Fruit fly (Drosophila melanogaster) whole organism, adult: ENCODE measurements around the gene CG5359.

Experiments used
- CG11617 ChIP-seq: fragments of 200-800 bp; sonication (Bioruptor generic); optimal IDR thresholded peaks from 2 replicates; lab custom pipeline; 2017; ENCODE audit warnings: mild to moderate bottlenecking, missing biosample characterization, missing genetic modification reagents, missing genetic modification characterization
- CG12768 ChIP-seq: fragments of 200-800 bp; sonication (Bioruptor generic); optimal IDR thresholded peaks from 2 replicates; lab custom pipeline; 2017; ENCODE audit warnings: missing biosample characterization, missing genetic modification characterization, mild to moderate bottlenecking, moderate library complexity, missing genetic modification reagents
- CG14711 ChIP-seq: fragments of 200-800 bp; sonication (Bioruptor generic); optimal IDR thresholded peaks from 2 replicates; lab custom pipeline; 2018; ENCODE audit warnings: missing biosample characterization, mild to moderate bottlenecking, missing genetic modification characterization, moderate library complexity
- CG1620 ChIP-seq: fragments of 200-800 bp; sonication (Bioruptor generic); optimal IDR thresholded peaks from 2 replicates; lab custom pipeline; 2016; ENCODE audit warnings: missing biosample characterization, missing genetic modification characterization
- CG33017 ChIP-seq: fragments of 200-800 bp; sonication (Bioruptor generic); optimal IDR thresholded peaks from 2 replicates; lab custom pipeline; 2018; ENCODE audit warnings: missing biosample characterization, mild to moderate bottlenecking, missing genetic modification characterization, moderate library complexity
- CG5204 ChIP-seq: fragments of 200-800 bp; sonication (Bioruptor generic); optimal IDR thresholded peaks from 2 replicates; lab custom pipeline; 2016; ENCODE audit warnings: missing biosample characterization, missing genetic modification characterization
- CG7045 ChIP-seq: fragments of 200-800 bp; sonication (Bioruptor generic); optimal IDR thresholded peaks from 2 replicates; lab custom pipeline; 2017; ENCODE audit warnings: missing biosample characterization, mild to moderate bottlenecking, missing genetic modification characterization
- CG7101 ChIP-seq: fragments of 200-800 bp; sonication (Bioruptor generic); optimal IDR thresholded peaks from 2 replicates; lab custom pipeline; 2018; ENCODE audit warnings: missing biosample characterization, mild to moderate bottlenecking, missing genetic modification characterization, moderate library complexity
- Clk ChIP-seq: fragments of 200-800 bp; sonication (Bioruptor generic); optimal IDR thresholded peaks from 2 replicates; lab custom pipeline; 2017; ENCODE audit warnings: missing biosample characterization, missing genetic modification characterization
- Crg-1 ChIP-seq: fragments of 200-800 bp; sonication (Bioruptor generic); optimal IDR thresholded peaks from 2 replicates; lab custom pipeline; 2016; ENCODE audit warnings: missing biosample characterization, missing genetic modification characterization
- Hr96 ChIP-seq: fragments of 200-800 bp; sonication (Bioruptor generic); optimal IDR thresholded peaks from 2 replicates; lab custom pipeline; 2016; ENCODE audit warnings: missing biosample characterization, missing genetic modification characterization
- Mnt ChIP-seq: fragments of 200-800 bp; sonication (Bioruptor generic); optimal IDR thresholded peaks from 2 replicates; lab custom pipeline; 2016; ENCODE audit warnings: missing biosample characterization, mild to moderate bottlenecking, missing genetic modification characterization
- bab1 ChIP-seq: fragments of 200-800 bp; sonication (Bioruptor generic); optimal IDR thresholded peaks from 3 replicates; lab custom pipeline; 2019; ENCODE audit warnings: missing biosample characterization, mild to moderate bottlenecking, missing genetic modification characterization, moderate library complexity
- cic ChIP-seq: fragments of 200-800 bp; sonication (Bioruptor generic); optimal IDR thresholded peaks from 2 replicates; lab custom pipeline; 2017; ENCODE audit warnings: missing biosample characterization, mild to moderate bottlenecking, missing genetic modification characterization, moderate library complexity
- cnc ChIP-seq, 2 experiments: fragments of >200 bp; optimal IDR thresholded peaks; 2 replicates each; lab custom pipeline; 2017
- kay ChIP-seq: fragments of 200-800 bp; sonication (Bioruptor generic); peaks from one replicate; lab custom pipeline; 2016; ENCODE audit warnings: missing biosample characterization, missing genetic modification characterization, borderline replicate concordance
- ovo ChIP-seq: fragments of 200-800 bp; sonication (Bioruptor generic); optimal IDR thresholded peaks from 2 replicates; lab custom pipeline; 2016; ENCODE audit warnings: missing biosample characterization, missing genetic modification characterization
- pad ChIP-seq: fragments of 200-800 bp; sonication (Bioruptor generic); optimal IDR thresholded peaks from 3 replicates; lab custom pipeline; 2017; ENCODE audit warnings: missing biosample characterization, missing genetic modification characterization, mild to moderate bottlenecking, moderate library complexity, missing genetic modification reagents
- tj ChIP-seq: fragments of 200-800 bp; sonication (Bioruptor generic); optimal IDR thresholded peaks from 3 replicates; lab custom pipeline; 2017; ENCODE audit warnings: missing biosample characterization, mild to moderate bottlenecking, missing genetic modification characterization, moderate library complexity
- toe ChIP-seq: fragments of 200-800 bp; sonication (Bioruptor generic); optimal IDR thresholded peaks from 2 replicates; lab custom pipeline; 2016; ENCODE audit warnings: missing biosample characterization, missing genetic modification characterization

The CG5359 gene

dm6 chr3R:10001174-10001789 is at the start of gene CG5359:
TSS of gene CG5359 (minus strand) at chr3R:10001276.
- no peak for TF ChIP-seq Hr96 (GFP tag; lab: Kevin White, UChicago)
- no peak for TF ChIP-seq ovo (GFP tag; lab: Kevin White, UChicago)
- TF ChIP-seq bab1 (GFP tag; lab: Kevin White, UChicago), result peak; percentile 66

DNA sequence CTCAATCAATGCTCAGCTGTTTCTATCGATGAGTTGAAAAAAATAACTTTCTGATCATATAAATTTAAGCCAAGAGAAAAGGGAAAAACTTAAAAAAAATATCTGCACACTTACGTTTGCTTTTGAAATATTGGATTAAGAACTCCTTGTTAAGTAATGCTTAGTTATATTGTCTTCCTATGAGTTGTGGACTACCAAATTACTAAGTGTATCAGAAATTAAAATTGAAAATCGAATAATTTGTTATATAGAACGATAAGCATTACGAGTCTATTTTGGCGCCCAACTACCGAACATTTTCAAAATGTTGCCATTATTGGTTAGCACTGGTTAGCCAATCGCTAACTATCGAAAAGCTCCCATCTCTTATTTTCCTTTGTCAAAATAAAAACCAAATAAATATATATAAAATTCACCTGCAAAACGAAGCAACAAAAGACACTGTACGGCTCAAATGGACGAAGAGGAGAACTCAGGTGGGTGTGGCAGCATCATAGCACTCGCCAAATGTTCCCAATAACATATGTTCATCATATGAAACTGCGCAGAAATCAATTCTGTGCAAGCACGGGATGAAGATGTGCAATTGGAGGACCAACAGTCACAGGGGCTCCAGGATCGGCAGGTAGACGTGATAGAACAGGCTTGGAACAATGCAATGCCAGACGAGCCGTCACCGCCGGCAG is 47.9 kb upstream of the CG5359 start, which contains the start of gene ohgt:
Gene ohgt, plus strand, starts transcription at position 358 of the 686 bp plus-strand sequence.
- TF ChIP-seq Mnt (GFP tag; lab: Kevin White, UChicago), result peak; percentile 23
- peak; percentile 45 for TF ChIP-seq CG1620 (GFP tag; lab: Kevin White, UChicago)
- no peak for TF ChIP-seq CG14711
- TF ChIP-seq tj (GFP tag; lab: Kevin White, UChicago), result no peak
- no peak for TF ChIP-seq Hr96 (GFP tag; lab: Kevin White, UChicago)
- TF ChIP-seq bab1 (GFP tag; lab: Kevin White, UChicago), result peak; percentile 28
- TF ChIP-seq CG33017 (tag; lab: Kevin White, UChicago), result no peak
- TF ChIP-seq Clk (GFP tag; lab: Kevin White, UChicago), result no peak
- TF ChIP-seq Crg-1, result peak; percentile 35
- peak; percentile 7 for TF ChIP-seq ovo (GFP tag; lab: Kevin White, UChicago)
- peak; percentile 10 for TF ChIP-seq CG12768 (GFP tag; lab: Kevin White, UChicago)
- no peak for TF ChIP-seq CG5204 (GFP tag; lab: Kevin White, UChicago)
- TF ChIP-seq CG7045, result no peak
- TF ChIP-seq kay (GFP tag; lab: Kevin White, UChicago), result no peak
- no peak for TF ChIP-seq cic
- peak; percentile 20 for TF ChIP-seq CG11617 (GFP tag; lab: Kevin White, UChicago)
- no peak for TF ChIP-seq CG7101 (tag; lab: Kevin White, UChicago)
- TF ChIP-seq toe (GFP tag; lab: Kevin White, UChicago), result no peak
- TF ChIP-seq pad (GFP tag; lab: Kevin White, UChicago), result no peak

dm6 chr3R:10048775-10048841 is 47.5 kb upstream of the CG5359 start, which contains the start of gene CG12811:
TSS of gene CG12811 (minus strand) at chr3R:10048797.
- no peak for TF ChIP-seq toe (GFP tag; lab: Kevin White, UChicago)
- TF ChIP-seq pad (GFP tag; lab: Kevin White, UChicago), result no peak
- TF ChIP-seq Hr96 (GFP tag; lab: Kevin White, UChicago), result no peak
- TF ChIP-seq CG7045, result no peak
- no peak for TF ChIP-seq CG7101 (tag; lab: Kevin White, UChicago)
- TF ChIP-seq Crg-1, result no peak
- TF ChIP-seq bab1 (GFP tag; lab: Kevin White, UChicago), result no peak
- no peak for TF ChIP-seq CG5204 (GFP tag; lab: Kevin White, UChicago)
- no peak for TF ChIP-seq CG14711
- no peak for TF ChIP-seq cnc (optimal IDR thresholded peaks at IDR 0.05; lab: Kevin White, UChicago)

dm6 chr3R:10048035-10048774 is 47.1 kb upstream of the CG5359 start:
- TF ChIP-seq CG5204 (GFP tag; lab: Kevin White, UChicago), result no peak
- no peak for TF ChIP-seq cic
- no peak for TF ChIP-seq toe (GFP tag; lab: Kevin White, UChicago)
- peak; percentile 4 for TF ChIP-seq Mnt (GFP tag; lab: Kevin White, UChicago)
- TF ChIP-seq CG7101 (tag; lab: Kevin White, UChicago), result peak; percentile 38
- peak; percentile 56 for TF ChIP-seq CG11617 (GFP tag; lab: Kevin White, UChicago)
- no peak for TF ChIP-seq Crg-1
- peak; percentile 9 for TF ChIP-seq CG12768 (GFP tag; lab: Kevin White, UChicago)
- TF ChIP-seq kay (GFP tag; lab: Kevin White, UChicago), result no peak
- TF ChIP-seq pad (GFP tag; lab: Kevin White, UChicago), result peak; percentile 5
- TF ChIP-seq CG1620 (GFP tag; lab: Kevin White, UChicago), result no peak
- TF ChIP-seq bab1 (GFP tag; lab: Kevin White, UChicago), result peak; percentile 10
- no peak for TF ChIP-seq cnc (optimal IDR thresholded peaks at IDR 0.05; lab: Kevin White, UChicago)
- TF ChIP-seq Clk (GFP tag; lab: Kevin White, UChicago), result no peak

DNA sequence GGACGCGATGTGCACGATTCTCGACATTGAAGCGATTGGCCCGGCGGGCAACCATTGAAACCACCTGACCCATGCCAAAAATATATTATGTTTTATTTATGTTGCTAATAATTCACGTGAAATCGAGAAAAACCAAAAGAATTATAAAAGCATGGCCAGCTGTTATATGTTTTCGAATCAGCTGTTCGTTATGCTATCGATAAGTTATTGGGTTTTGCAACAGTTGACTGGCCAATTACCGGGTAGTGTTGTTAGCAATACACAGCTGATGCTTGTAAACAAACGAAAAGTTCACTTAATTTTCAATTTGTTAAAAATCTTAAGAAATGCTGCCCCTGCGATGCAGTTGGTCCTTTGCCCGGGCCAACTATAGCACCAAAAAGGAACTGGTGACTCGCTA is 44.3 kb upstream of the CG5359 start, which contains the start of the genes CG11722 and mtTFB2:
Gene CG11722, minus strand, starts transcription at position 200 of the 400 bp plus-strand sequence.
Gene mtTFB2, plus strand, starts transcription at position 232 of the 400 bp plus-strand sequence.
- TF ChIP-seq bab1 (GFP tag; lab: Kevin White, UChicago), result peak; percentile 68
- TF ChIP-seq CG14711, result peak; percentile 9
- peak; percentile 34 for TF ChIP-seq CG33017 (tag; lab: Kevin White, UChicago)
- TF ChIP-seq CG7045, result no peak
- peak; percentile 21 for TF ChIP-seq pad (GFP tag; lab: Kevin White, UChicago)
- TF ChIP-seq tj (GFP tag; lab: Kevin White, UChicago), result no peak
- peak; percentile 36 for TF ChIP-seq CG11617 (GFP tag; lab: Kevin White, UChicago)
- TF ChIP-seq CG7101 (tag; lab: Kevin White, UChicago), result peak; percentile 29
- no peak for TF ChIP-seq Crg-1
- TF ChIP-seq ovo (GFP tag; lab: Kevin White, UChicago), result no peak
- TF ChIP-seq kay (GFP tag; lab: Kevin White, UChicago), result no peak
- TF ChIP-seq CG1620 (GFP tag; lab: Kevin White, UChicago), result no peak
- TF ChIP-seq toe (GFP tag; lab: Kevin White, UChicago), result no peak
- no peak for TF ChIP-seq cnc (optimal IDR thresholded peaks at IDR 0.05; lab: Kevin White, UChicago)
- no peak for TF ChIP-seq Hr96 (GFP tag; lab: Kevin White, UChicago)
- peak; percentile 39 for TF ChIP-seq CG12768 (GFP tag; lab: Kevin White, UChicago)
- TF ChIP-seq Clk (GFP tag; lab: Kevin White, UChicago), result no peak
- peak; percentile 9 for TF ChIP-seq cic
- TF ChIP-seq Mnt (GFP tag; lab: Kevin White, UChicago), result peak; percentile 2
- TF ChIP-seq CG5204 (GFP tag; lab: Kevin White, UChicago), result no peak
